Worm (Caenorhabditis elegans) whole organism, early embryonic: ENCODE results near the gene C28A5.6.

Experiments
- B0310.2 ChIP-seq: sonication (generic microtip); optimal IDR thresholded peaks from 2 replicates; lab custom pipeline; 2016; ENCODE audit warnings: mild to moderate bottlenecking, missing genetic modification characterization, missing compliant biosample characterization
- F13C5.2 ChIP-seq: sonication (generic microtip); optimal IDR thresholded peaks from 2 replicates; lab custom pipeline; 2017; ENCODE audit warnings: mild to moderate bottlenecking, missing genetic modification characterization, inconsistent platforms, missing compliant biosample characterization
- ama-1 ChIP-seq: fragments of 150-350 bp; optimal IDR thresholded peaks from 2 replicates; lab custom pipeline; 2014
- ceh-13 ChIP-seq: fragments of 200-800 bp; sonication (Bioruptor generic); optimal IDR thresholded peaks from 2 replicates; lab custom pipeline; 2018; ENCODE audit warnings: mild to moderate bottlenecking, missing genetic modification characterization, missing compliant biosample characterization
- ceh-36 ChIP-seq: sonication (generic microtip); optimal IDR thresholded peaks from 2 replicates; lab custom pipeline; 2016; ENCODE audit warnings: missing genetic modification characterization, inconsistent platforms, missing compliant biosample characterization
- ets-7 ChIP-seq: sonication (generic microtip); optimal IDR thresholded peaks from 2 replicates; lab custom pipeline; 2016; ENCODE audit warnings: missing genotype, missing genetic modification characterization, missing compliant biosample characterization
- flt-1 ChIP-seq: fragments of 200-800 bp; sonication (Bioruptor generic); IDR thresholded peaks from 2 replicates; pipeline ENCODE4 v1.3.6; 2022; ENCODE audit warnings: missing genetic modification characterization, missing compliant biosample characterization
- hmbx-1 ChIP-seq: sonication (generic microtip); optimal IDR thresholded peaks from 2 replicates; lab custom pipeline; 2016; ENCODE audit warnings: mild to moderate bottlenecking, missing genetic modification characterization, missing compliant biosample characterization
- scrt-1 ChIP-seq: fragments of 200-800 bp; sonication (Bioruptor generic); IDR thresholded peaks from 2 replicates; pipeline ENCODE4 v1.3.6; 2022; ENCODE audit warnings: missing genetic modification characterization, missing compliant biosample characterization
- sea-1 ChIP-seq: fragments of 200-800 bp; sonication (Bioruptor generic); conservative IDR thresholded peaks from 2 replicates; pipeline ENCODE4 v1.3.6; 2022; ENCODE audit warnings: missing genetic modification characterization, missing compliant biosample characterization
- tbx-37 ChIP-seq: fragments of 200-800 bp; sonication (Bioruptor generic); conservative IDR thresholded peaks from 2 replicates; pipeline ENCODE4 v1.3.6; 2022; ENCODE audit warnings: missing genetic modification reagents, missing genetic modification characterization, missing compliant biosample characterization
- tra-4 ChIP-seq: sonication (generic microtip); optimal IDR thresholded peaks from 2 replicates; lab custom pipeline; 2017; ENCODE audit warnings: missing genetic modification characterization, missing compliant biosample characterization

ce11 chrIII:4441781-4442180, 12.5 kb upstream of the C28A5.6 start, which contains the start of gene nex-3:
- TF ChIP-seq ama-1 (lab: Kevin White, UChicago), result no peak
- TF ChIP-seq ceh-13 (GFP tag; lab: Kevin White, UChicago), result no peak
- TF ChIP-seq ceh-36 (tag; lab: Kevin White, UChicago), result no peak
- no peak for TF ChIP-seq hmbx-1 (tag; lab: Kevin White, UChicago)
- TF ChIP-seq F13C5.2, result no peak
- no peak for TF ChIP-seq tbx-37 (GFP tag; lab: Robert Waterston, UW)
- no peak for TF ChIP-seq scrt-1 (GFP tag; lab: Robert Waterston, UW)
- TF ChIP-seq tra-4 (tag; lab: Kevin White, UChicago), result no peak
- no peak for TF ChIP-seq B0310.2 (tag; lab: Kevin White, UChicago)
- TF ChIP-seq sea-1 (GFP tag; lab: Robert Waterston, UW), result no peak
- no peak for TF ChIP-seq ets-7 (tag; lab: Kevin White, UChicago)
- TF ChIP-seq flt-1, result no peak
